Worm (Caenorhabditis elegans) whole organism, L1 larva: Measurements from ENCODE around the gene cyn-9.
A peak's percentile ranks its signal among the peaks of the same experiment; 100 is the strongest.

Experiments
- C04F5.9 ChIP-seq: sonication (generic microtip); optimal IDR thresholded peaks from 2 replicates; lab custom pipeline; 2016; ENCODE audit warnings: missing genetic modification characterization, missing compliant biosample characterization
- C34B4.2 ChIP-seq: sonication (generic microtip); optimal IDR thresholded peaks from 2 replicates; lab custom pipeline; 2017; ENCODE audit warnings: mild to moderate bottlenecking, missing genetic modification characterization, missing compliant biosample characterization
- Y116A8C.19 ChIP-seq: sonication (generic microtip); optimal IDR thresholded peaks from 2 replicates; lab custom pipeline; 2016; ENCODE audit warnings: missing compliant biosample characterization, missing genetic modification characterization, borderline replicate concordance
- aha-1 ChIP-seq: fragments of 150-350 bp; optimal IDR thresholded peaks from 2 replicates; lab custom pipeline; 2014; ENCODE audit warnings: missing biosample characterization, missing genetic modification characterization
- aly-2 ChIP-seq: fragments of 150-350 bp; optimal IDR thresholded peaks from 2 replicates; lab custom pipeline; 2014; ENCODE audit warnings: missing biosample characterization, missing genetic modification characterization
- blmp-1 ChIP-seq: fragments of 150-350 bp; optimal IDR thresholded peaks from 2 replicates; lab custom pipeline; 2014; ENCODE audit warnings: missing biosample characterization, missing genetic modification characterization
- ceh-8 ChIP-seq: fragments of 200-800 bp; sonication (Bioruptor generic); optimal IDR thresholded peaks from 2 replicates; lab custom pipeline; 2018; ENCODE audit warnings: mild to moderate bottlenecking, missing genetic modification characterization, moderate library complexity, missing compliant biosample characterization
- ceh-82 ChIP-seq, 3 experiments: fragments of 150-350 bp in 1 of 3; sonication (generic microtip) in 2 of 3; optimal IDR thresholded peaks; 2 replicates each; lab custom pipeline; 2014 to 2017; ENCODE audit warnings: missing biosample characterization in 3 of 3, missing genetic modification characterization in 3 of 3
- ceh-90 ChIP-seq: sonication (generic microtip); optimal IDR thresholded peaks from 2 replicates; lab custom pipeline; 2016; ENCODE audit warnings: missing genetic modification characterization, missing compliant biosample characterization
- dpl-1 ChIP-seq, 3 experiments: fragments of 150-350 bp in 2 of 3; sonication (generic microtip) in 1 of 3; optimal IDR thresholded peaks; 2 replicates each; lab custom pipeline; 2014 to 2017; ENCODE audit warnings: missing biosample characterization in 3 of 3, missing genetic modification characterization in 3 of 3, missing genetic modification reagents in 3 of 3
- efl-1 ChIP-seq, 4 experiments: fragments of 150-350 bp; optimal IDR thresholded peaks in 3 of 4; peaks in 1 of 4; 1 replicate in 1 of 4; 2 replicates in 3 of 4; lab custom pipeline; 2014; ENCODE audit warnings: missing biosample characterization in 2 of 4, missing genetic modification characterization in 2 of 4, missing genetic modification reagents in 2 of 4
- efl-3 ChIP-seq: fragments of 200-800 bp; sonication (Bioruptor generic); optimal IDR thresholded peaks from 2 replicates; lab custom pipeline; 2018; ENCODE audit warnings: mild to moderate bottlenecking, missing genetic modification characterization, missing compliant biosample characterization
- egl-13 ChIP-seq: sonication (generic microtip); optimal IDR thresholded peaks from 2 replicates; lab custom pipeline; 2016; ENCODE audit warnings: missing genotype, missing genetic modification reagents, missing genetic modification characterization, missing compliant biosample characterization
- elt-2 ChIP-seq: sonication (generic microtip); optimal IDR thresholded peaks from 2 replicates; lab custom pipeline; 2016; ENCODE audit warnings: missing genetic modification characterization, mild to moderate bottlenecking, inconsistent platforms, missing compliant biosample characterization, missing genetic modification reagents
- elt-3 ChIP-seq, 6 experiments: fragments of 150-350 bp in 1 of 6; sonication (generic microtip); optimal IDR thresholded peaks; 2 replicates each; lab custom pipeline; 2017 to 2018; ENCODE audit warnings: missing biosample characterization in 6 of 6, missing genetic modification characterization in 6 of 6, inconsistent platforms in 1 of 6
- ets-5 ChIP-seq: fragments of 200-800 bp; sonication (Bioruptor generic); IDR thresholded peaks from 2 replicates; pipeline ENCODE4 v1.3.6; 2022; ENCODE audit warnings: missing genetic modification characterization, missing compliant biosample characterization
- fkh-4 ChIP-seq: sonication (generic microtip); optimal IDR thresholded peaks from 2 replicates; lab custom pipeline; 2016; ENCODE audit warnings: missing compliant biosample characterization, missing genetic modification characterization, borderline replicate concordance
- fos-1 ChIP-seq: fragments of 150-350 bp; optimal IDR thresholded peaks from 2 replicates; lab custom pipeline; 2014; ENCODE audit warnings: missing biosample characterization, missing genetic modification characterization
- grh-1 ChIP-seq: fragments of 200-800 bp; sonication (Bioruptor generic); IDR thresholded peaks from 2 replicates; pipeline ENCODE4 v1.3.6; 2022; ENCODE audit warnings: missing genetic modification reagents, missing genetic modification characterization, missing compliant biosample characterization
- hlh-4 ChIP-seq: sonication (generic microtip); optimal IDR thresholded peaks from 2 replicates; lab custom pipeline; 2016; ENCODE audit warnings: mild to moderate bottlenecking, missing genetic modification characterization, missing compliant biosample characterization
- isw-1 ChIP-seq: fragments of 200-800 bp; sonication (Bioruptor generic); IDR thresholded peaks from 2 replicates; pipeline ENCODE4 v1.3.6; 2022; ENCODE audit warnings: missing genetic modification characterization, missing compliant biosample characterization
- lin-13 ChIP-seq: fragments of 150-350 bp; optimal IDR thresholded peaks from 2 replicates; lab custom pipeline; 2014; ENCODE audit warnings: missing biosample characterization, missing genetic modification reagents, missing genetic modification characterization
- lin-14 ChIP-seq: fragments of 200-800 bp; sonication (Bioruptor generic); optimal IDR thresholded peaks from 2 replicates; lab custom pipeline; 2018; ENCODE audit warnings: mild to moderate bottlenecking, missing genetic modification characterization, moderate library complexity, missing compliant biosample characterization
- lir-3 ChIP-seq: sonication (generic microtip); optimal IDR thresholded peaks from 2 replicates; lab custom pipeline; 2016; ENCODE audit warnings: mild to moderate bottlenecking, missing genetic modification characterization, moderate library complexity, missing compliant biosample characterization; ENCODE audit not compliant: poor library complexity
- lsy-2 ChIP-seq, 2 experiments: fragments of 150-350 bp; optimal IDR thresholded peaks; 2 replicates each; lab custom pipeline; 2014; ENCODE audit warnings: missing biosample characterization in 2 of 2, missing genetic modification characterization in 2 of 2
- mef-2 ChIP-seq: fragments of 150-350 bp; optimal IDR thresholded peaks from 2 replicates; lab custom pipeline; 2014; ENCODE audit warnings: missing biosample characterization, missing genetic modification characterization
- nhr-12 ChIP-seq: sonication (generic microtip); optimal IDR thresholded peaks from 2 replicates; lab custom pipeline; 2017; ENCODE audit warnings: missing biosample characterization, missing genetic modification characterization
- nhr-19 ChIP-seq: fragments of 200-800 bp; sonication (Bioruptor generic); conservative IDR thresholded peaks from 2 replicates; pipeline ENCODE4 v1.3.6; 2022; ENCODE audit warnings: missing genetic modification characterization, missing compliant biosample characterization
- nhr-20 ChIP-seq: sonication (generic microtip); optimal IDR thresholded peaks from 2 replicates; lab custom pipeline; 2016; ENCODE audit warnings: mild to moderate bottlenecking, missing genetic modification characterization, missing compliant biosample characterization
- nhr-28 ChIP-seq: fragments of 150-350 bp; optimal IDR thresholded peaks from 2 replicates; lab custom pipeline; 2014; ENCODE audit warnings: missing biosample characterization, missing genetic modification characterization
- nhr-47 ChIP-seq: sonication (generic microtip); optimal IDR thresholded peaks from 2 replicates; lab custom pipeline; 2016; ENCODE audit warnings: mild to moderate bottlenecking, missing genetic modification characterization, moderate library complexity, missing compliant biosample characterization
- nhr-71 ChIP-seq: sonication (generic microtip); optimal IDR thresholded peaks from 2 replicates; lab custom pipeline; 2016; ENCODE audit warnings: mild to moderate bottlenecking, missing genetic modification characterization, moderate library complexity, missing compliant biosample characterization
- nhr-76 ChIP-seq: sonication (generic microtip); optimal IDR thresholded peaks from 2 replicates; lab custom pipeline; 2017; ENCODE audit warnings: missing biosample characterization, missing genetic modification characterization
- nhr-85 ChIP-seq: sonication (generic microtip); peaks from one replicate; lab custom pipeline; 2016; ENCODE audit warnings: missing genetic modification characterization, inconsistent platforms, missing compliant biosample characterization
- nhr-90 ChIP-seq: sonication (generic microtip); optimal IDR thresholded peaks from 2 replicates; lab custom pipeline; 2016; ENCODE audit warnings: mild to moderate bottlenecking, missing genetic modification characterization, missing compliant biosample characterization; ENCODE audit not compliant: poor library complexity
- pqm-1 ChIP-seq: sonication (generic microtip); optimal IDR thresholded peaks from 3 replicates; lab custom pipeline; 2017; ENCODE audit warnings: missing biosample characterization, missing genetic modification characterization
- skn-1 ChIP-seq: fragments of 150-350 bp; optimal IDR thresholded peaks from 2 replicates; lab custom pipeline; 2014; ENCODE audit warnings: missing biosample characterization, missing genetic modification characterization
- snu-23 ChIP-seq: sonication (generic microtip); optimal IDR thresholded peaks from 2 replicates; lab custom pipeline; 2016; ENCODE audit warnings: missing genetic modification characterization, missing compliant biosample characterization
- sox-4 ChIP-seq: sonication (generic microtip); optimal IDR thresholded peaks from 2 replicates; lab custom pipeline; 2016; ENCODE audit warnings: missing genetic modification characterization, missing compliant biosample characterization
- sptf-1 ChIP-seq: fragments of 150-350 bp; optimal IDR thresholded peaks from 2 replicates; lab custom pipeline; 2014; ENCODE audit warnings: missing biosample characterization, missing genetic modification characterization
- sup-37 ChIP-seq: fragments of 200-800 bp; sonication (Bioruptor generic); optimal IDR thresholded peaks from 2 replicates; lab custom pipeline; 2018; ENCODE audit warnings: mild to moderate bottlenecking, missing genetic modification characterization, missing compliant biosample characterization
- swsn-7 ChIP-seq: sonication (generic microtip); optimal IDR thresholded peaks from 2 replicates; lab custom pipeline; 2016; ENCODE audit warnings: missing genetic modification characterization, missing compliant biosample characterization
- tbx-2 ChIP-seq: sonication (generic microtip); optimal IDR thresholded peaks from 2 replicates; lab custom pipeline; 2016; ENCODE audit warnings: missing genetic modification characterization, missing compliant biosample characterization
- tlp-1 ChIP-seq: fragments of 150-350 bp; optimal IDR thresholded peaks from 2 replicates; lab custom pipeline; 2014; ENCODE audit warnings: missing biosample characterization, missing genetic modification characterization
- unc-130 ChIP-seq: fragments of 150-350 bp; optimal IDR thresholded peaks from 2 replicates; lab custom pipeline; 2017; ENCODE audit warnings: missing biosample characterization, missing genetic modification characterization, inconsistent platforms
- unc-30 ChIP-seq: sonication (generic microtip); optimal IDR thresholded peaks from 2 replicates; lab custom pipeline; 2017; ENCODE audit warnings: missing biosample characterization, missing genetic modification characterization
- unc-86 ChIP-seq: sonication (generic microtip); optimal IDR thresholded peaks from 2 replicates; lab custom pipeline; 2016; ENCODE audit warnings: missing genetic modification characterization, missing compliant biosample characterization
- xbp-1 ChIP-seq: sonication (generic microtip); optimal IDR thresholded peaks from 2 replicates; lab custom pipeline; 2016; ENCODE audit warnings: missing genetic modification characterization, missing compliant biosample characterization
- zip-4 ChIP-seq: fragments of 200-800 bp; sonication (Bioruptor generic); optimal IDR thresholded peaks from 2 replicates; lab custom pipeline; 2018; ENCODE audit warnings: mild to moderate bottlenecking, missing genetic modification characterization, moderate library complexity, missing compliant biosample characterization
- ztf-11 ChIP-seq, 2 experiments: sonication (generic microtip); optimal IDR thresholded peaks; 2 replicates each; lab custom pipeline; 2016 to 2017; ENCODE audit warnings: missing genetic modification characterization in 2 of 2, missing biosample characterization in 1 of 2, missing compliant biosample characterization in 1 of 2
- ztf-4 ChIP-seq: fragments of 150-350 bp; optimal IDR thresholded peaks from 2 replicates; lab custom pipeline; 2014; ENCODE audit warnings: missing biosample characterization, missing genetic modification characterization

The cyn-9 gene

DNA sequence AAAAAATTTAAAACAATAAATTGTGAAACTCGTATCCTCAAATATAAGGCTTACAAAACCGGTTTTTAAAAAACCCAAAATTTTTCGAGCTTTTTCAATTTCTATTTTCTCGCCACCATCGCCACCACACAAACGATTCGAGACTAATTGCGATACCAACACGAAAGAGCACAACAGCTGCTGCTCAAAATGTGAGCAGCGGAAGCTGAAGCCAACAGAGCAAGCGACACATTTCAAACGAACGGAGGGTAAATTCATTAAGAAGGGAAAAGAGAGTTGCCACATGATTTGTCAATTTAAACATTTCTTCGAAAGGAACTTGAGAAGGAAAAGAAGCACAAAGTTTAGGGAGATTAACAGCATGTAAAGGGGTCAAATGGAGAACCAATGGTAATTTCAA lies 20.4 kb downstream of the cyn-9 start:
- TF ChIP-seq tlp-1 (tag; lab: Kevin White, UChicago): no peak
- no peak for TF ChIP-seq nhr-28 (tag; lab: Kevin White, UChicago)
- peak; percentile 47 for TF ChIP-seq lin-14 (GFP tag; lab: Kevin White, UChicago)
- TF ChIP-seq lir-3 (tag; lab: Kevin White, UChicago): no peak
- TF ChIP-seq unc-130 (tag; lab: Kevin White, UChicago): no peak

DNA sequence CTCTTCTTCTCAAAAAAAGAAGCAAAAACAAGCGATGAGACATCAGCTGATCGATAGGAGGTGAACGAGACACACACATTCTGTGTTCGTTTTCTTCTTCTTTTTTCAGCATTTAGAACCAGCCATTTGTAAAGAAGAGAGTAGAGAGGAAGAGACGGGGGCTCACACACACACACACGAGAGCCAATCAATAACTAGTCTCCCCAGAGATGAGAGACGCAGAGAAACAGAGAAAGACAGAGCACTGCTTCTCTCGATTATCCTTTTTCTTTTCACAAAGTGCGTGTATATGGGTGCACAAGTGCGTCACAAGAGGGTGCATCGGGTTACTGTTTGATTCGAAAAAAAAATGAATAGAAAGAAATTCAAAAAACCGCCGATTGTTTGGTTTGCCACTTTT lies 22.1 kb downstream of the cyn-9 start:
- TF ChIP-seq lir-3 (tag; lab: Kevin White, UChicago): no peak
- TF ChIP-seq ztf-4 (tag; lab: Kevin White, UChicago): peak; percentile 33
- peak; percentile 79 for TF ChIP-seq unc-86 (tag; lab: Kevin White, UChicago)
- peak; percentile 45 for TF ChIP-seq isw-1 (GFP tag; lab: Robert Waterston, UW)
- TF ChIP-seq lin-13 (GFP tag; lab: Kevin White, UChicago): peak; percentile 33
- no peak for TF ChIP-seq Y116A8C.19
- peak; percentile 5 for TF ChIP-seq skn-1 (tag; lab: Kevin White, UChicago)
- no peak for TF ChIP-seq C34B4.2 (tag; lab: Kevin White, UChicago)
- TF ChIP-seq nhr-47 (tag; lab: Kevin White, UChicago): peak; percentile 70
- peak; percentile 76 for TF ChIP-seq swsn-7
- TF ChIP-seq nhr-20: peak; percentile 6
- peak; percentile 4 for TF ChIP-seq mef-2 (tag; lab: Kevin White, UChicago)
- no peak for TF ChIP-seq nhr-12
- no peak for TF ChIP-seq efl-3
- TF ChIP-seq nhr-71 (tag; lab: Kevin White, UChicago): peak; percentile 78
- no peak for TF ChIP-seq ztf-11 (tag; optimal IDR thresholded peaks at IDR 0.05; lab: Kevin White, UChicago)
- TF ChIP-seq elt-3 (tag; optimal IDR thresholded peaks at IDR 0.05; lab: Kevin White, UChicago): no peak
- TF ChIP-seq ceh-8: no peak
- no peak for TF ChIP-seq nhr-85 (tag; lab: Kevin White, UChicago)
- no peak for TF ChIP-seq aly-2 (tag; lab: Kevin White, UChicago)
- TF ChIP-seq tbx-2: peak; percentile 60
- TF ChIP-seq nhr-90: no peak
- no peak for TF ChIP-seq sptf-1
- no peak for TF ChIP-seq hlh-4 (tag; lab: Kevin White, UChicago)
- TF ChIP-seq aha-1: no peak
- TF ChIP-seq nhr-19 (GFP tag; lab: Robert Waterston, UW): peak; percentile 47
- no peak for TF ChIP-seq ceh-90 (tag; lab: Kevin White, UChicago)
- TF ChIP-seq snu-23: peak; percentile 68
- TF ChIP-seq fkh-4 (tag; lab: Kevin White, UChicago): no peak
- TF ChIP-seq lsy-2 (tag; optimal IDR thresholded peaks at IDR 0.05; lab: Kevin White, UChicago): peak; percentile 63 to 73
- peak; percentile 64 for TF ChIP-seq efl-1 (optimal IDR thresholded peaks at IDR 0.05; lab: Kevin White, UChicago)
- peak; percentile 24 to 94 for TF ChIP-seq efl-1 (GFP tag; optimal IDR thresholded peaks at IDR 0.05 in 1 of 2; lab: Kevin White, UChicago)
- no peak for TF ChIP-seq blmp-1 (tag; lab: Kevin White, UChicago)
- TF ChIP-seq pqm-1 (tag; lab: Kevin White, UChicago): no peak
- TF ChIP-seq nhr-28 (tag; lab: Kevin White, UChicago): no peak
- TF ChIP-seq grh-1 (GFP tag; lab: Robert Waterston, UW): 0 out of 2 replicates have a peak, but pooled peaks have one; percentile 6
- TF ChIP-seq ets-5: no peak
- peak; percentile 7 to 48 (median 27) for TF ChIP-seq dpl-1 (GFP tag; optimal IDR thresholded peaks at IDR 0.05; lab: Kevin White, UChicago)
- TF ChIP-seq elt-2 (tag; lab: Kevin White, UChicago): no peak
- TF ChIP-seq xbp-1 (tag; lab: Kevin White, UChicago): peak; percentile 60
- peak; percentile 25 for TF ChIP-seq fos-1 (tag; lab: Kevin White, UChicago)
- TF ChIP-seq ceh-82 (tag; optimal IDR thresholded peaks at IDR 0.05; lab: Kevin White, UChicago): peak; percentile 49 to 65 (median 55)
- no peak for TF ChIP-seq zip-4 (GFP tag; lab: Kevin White, UChicago)
- TF ChIP-seq nhr-76 (tag; lab: Kevin White, UChicago): no peak
- no peak for TF ChIP-seq sup-37 (GFP tag; lab: Kevin White, UChicago)
- TF ChIP-seq egl-13 (tag; lab: Kevin White, UChicago): peak; percentile 78
- no peak for TF ChIP-seq unc-30 (tag; lab: Kevin White, UChicago)
- TF ChIP-seq sox-4 (tag; lab: Kevin White, UChicago): no peak
- no peak for TF ChIP-seq C04F5.9 (tag; lab: Kevin White, UChicago)
